Fruit fly (Drosophila melanogaster) whole organism, embryonic: ENCODE measurements around the gene Parg.
A peak's percentile ranks its signal among the peaks of the same experiment; 100 is the strongest.

ENCODE experiments used
- Bdp1 ChIP-seq: fragments of 200-800 bp; sonication (Bioruptor generic); optimal IDR thresholded peaks from 3 replicates; lab custom pipeline; 2016; ENCODE audit warnings: missing biosample characterization, missing genetic modification characterization
- C15 ChIP-seq: fragments of 200-800 bp; sonication (Bioruptor generic); IDR thresholded peaks from 3 replicates; pipeline ENCODE4 v1.3.6; 2022; ENCODE audit warnings: missing biosample characterization, missing genetic modification characterization
- CG1024 ChIP-seq: fragments of 200-800 bp; sonication (Bioruptor generic); IDR thresholded peaks from 2 replicates; pipeline ENCODE4 v1.3.6; 2022; ENCODE audit warnings: missing biosample characterization, missing genetic modification characterization
- CG10321 ChIP-seq: fragments of 200-800 bp; sonication (Bioruptor generic); IDR thresholded peaks from 2 replicates; pipeline ENCODE4 v1.3.6; 2022; ENCODE audit warnings: missing biosample characterization, missing genetic modification characterization
- CG10565 ChIP-seq: fragments of 200-800 bp; sonication (Bioruptor generic); optimal IDR thresholded peaks from 3 replicates; lab custom pipeline; 2016; ENCODE audit warnings: missing biosample characterization, mild to moderate bottlenecking, missing genetic modification characterization
- CG11247 ChIP-seq: fragments of 200-800 bp; sonication (Bioruptor generic); IDR thresholded peaks from 2 replicates; pipeline ENCODE4 v1.3.6; 2022; ENCODE audit warnings: missing biosample characterization, missing genetic modification characterization
- CG11560 ChIP-seq: fragments of 200-800 bp; sonication (Bioruptor generic); IDR thresholded peaks from 3 replicates; pipeline ENCODE4 v1.3.6; 2022; ENCODE audit warnings: missing biosample characterization, missing genetic modification characterization
- CG13424 ChIP-seq: fragments of 200-800 bp; sonication (Bioruptor generic); optimal IDR thresholded peaks from 2 replicates; lab custom pipeline; 2019; ENCODE audit warnings: missing biosample characterization, mild to moderate bottlenecking, missing genetic modification characterization, moderate library complexity
- CG15073 ChIP-seq: fragments of 200-800 bp; sonication (Bioruptor generic); optimal IDR thresholded peaks from 2 replicates; lab custom pipeline; 2016; ENCODE audit warnings: missing biosample characterization, missing genetic modification characterization
- CG1529 ChIP-seq: fragments of 200-800 bp; sonication (Bioruptor generic); optimal IDR thresholded peaks from 3 replicates; lab custom pipeline; 2018; ENCODE audit warnings: missing biosample characterization, missing genetic modification characterization
- CG1647 ChIP-seq: fragments of 200-800 bp; sonication (Bioruptor generic); optimal IDR thresholded peaks from 3 replicates; lab custom pipeline; 2016; ENCODE audit warnings: missing biosample characterization, missing genetic modification characterization
- CG17359 ChIP-seq: fragments of 200-800 bp; sonication (Bioruptor generic); optimal IDR thresholded peaks from 3 replicates; lab custom pipeline; 2018; ENCODE audit warnings: missing biosample characterization, mild to moderate bottlenecking, missing genetic modification characterization, moderate library complexity
- CG17802 ChIP-seq: fragments of 200-800 bp; sonication (Bioruptor generic); optimal IDR thresholded peaks from 2 replicates; lab custom pipeline; 2018; ENCODE audit warnings: missing biosample characterization, mild to moderate bottlenecking, missing genetic modification characterization, moderate library complexity
- CG1832 ChIP-seq: fragments of 200-800 bp; sonication (Bioruptor generic); optimal IDR thresholded peaks from 2 replicates; lab custom pipeline; 2017; ENCODE audit warnings: missing biosample characterization, mild to moderate bottlenecking, missing genetic modification characterization, inconsistent platforms
- CG2875 ChIP-seq: fragments of 200-800 bp; sonication (Bioruptor generic); optimal IDR thresholded peaks from 2 replicates; lab custom pipeline; 2017; ENCODE audit warnings: missing biosample characterization, mild to moderate bottlenecking, missing genetic modification characterization, missing genetic modification reagents
- CG30403 ChIP-seq: fragments of 200-800 bp; sonication (Bioruptor generic); optimal IDR thresholded peaks from 3 replicates; lab custom pipeline; 2016; ENCODE audit warnings: missing biosample characterization, missing genetic modification characterization
- CG4617 ChIP-seq: fragments of 200-800 bp; sonication (Bioruptor generic); optimal IDR thresholded peaks from 3 replicates; lab custom pipeline; 2016; ENCODE audit warnings: missing biosample characterization, missing genetic modification characterization, borderline replicate concordance
- CG6175 ChIP-seq: fragments of 200-800 bp; sonication (Bioruptor generic); IDR thresholded peaks from 3 replicates; pipeline ENCODE4 v1.3.6; 2022; ENCODE audit warnings: missing biosample characterization, missing genetic modification characterization
- CG6654 ChIP-seq: fragments of 200-800 bp; sonication (Bioruptor generic); optimal IDR thresholded peaks from 2 replicates; lab custom pipeline; 2017; ENCODE audit warnings: missing biosample characterization, mild to moderate bottlenecking, missing genetic modification characterization
- CG6791 ChIP-seq: fragments of 200-800 bp; sonication (Bioruptor generic); IDR thresholded peaks from 3 replicates; pipeline ENCODE4 v1.3.6; 2022; ENCODE audit warnings: missing biosample characterization, missing genetic modification characterization; ENCODE audit not compliant: partially characterized antibody
- CG8290 ChIP-seq, 3 experiments: fragments of 200-800 bp; sonication (Bioruptor generic); optimal IDR thresholded peaks; 2 replicates each; lab custom pipeline; 2016 to 2019; ENCODE audit warnings: missing biosample characterization in 3 of 3, missing genetic modification characterization in 3 of 3, mild to moderate bottlenecking in 2 of 3, moderate library complexity in 1 of 3
- CG9727 ChIP-seq: fragments of 200-800 bp; sonication (Bioruptor generic); optimal IDR thresholded peaks from 3 replicates; lab custom pipeline; 2017; ENCODE audit warnings: missing biosample characterization, mild to moderate bottlenecking, missing genetic modification characterization
- CrebB ChIP-seq: fragments of 200-800 bp; sonication (Bioruptor generic); optimal IDR thresholded peaks from 3 replicates; lab custom pipeline; 2018; ENCODE audit warnings: missing biosample characterization, mild to moderate bottlenecking, missing genetic modification characterization
- D ChIP-seq, 2 experiments: fragments of 200-800 bp in 1 of 2; fragments of >200 bp in 1 of 2; sonication (Bioruptor generic) in 1 of 2; optimal IDR thresholded peaks; 2 replicates in 1 of 2; 3 replicates in 1 of 2; lab custom pipeline; 2017; ENCODE audit warnings: mild to moderate bottlenecking in 1 of 2, missing biosample characterization in 1 of 2, missing genetic modification characterization in 1 of 2, missing genetic modification reagents in 1 of 2
- Doc2 ChIP-seq: fragments of 200-800 bp; sonication (Bioruptor generic); IDR thresholded peaks from 2 replicates; pipeline ENCODE4 v1.3.6; 2022; ENCODE audit warnings: missing biosample characterization, missing genetic modification characterization
- Drgx ChIP-seq: fragments of 200-800 bp; sonication (Bioruptor generic); IDR thresholded peaks from 2 replicates; pipeline ENCODE4 v1.3.6; 2022; ENCODE audit warnings: missing biosample characterization, missing genetic modification characterization
- Ets97D ChIP-seq: fragments of 200-800 bp; sonication (Bioruptor generic); optimal IDR thresholded peaks from 3 replicates; lab custom pipeline; 2016; ENCODE audit warnings: missing biosample characterization, missing genetic modification characterization
- H2.0 ChIP-seq: fragments of 200-800 bp; sonication (Bioruptor generic); IDR thresholded peaks from 2 replicates; pipeline ENCODE4 v1.3.6; 2022; ENCODE audit warnings: missing biosample characterization, missing genetic modification characterization
- HLHmδ ChIP-seq: fragments of 200-800 bp; sonication (Bioruptor generic); optimal IDR thresholded peaks from 2 replicates; lab custom pipeline; 2018; ENCODE audit warnings: missing biosample characterization, mild to moderate bottlenecking, missing genetic modification characterization, moderate library complexity
- Mrtf ChIP-seq: fragments of 200-800 bp; sonication (Bioruptor generic); IDR thresholded peaks from 3 replicates; pipeline ENCODE4 v1.3.6; 2022; ENCODE audit warnings: missing biosample characterization, missing genetic modification characterization
- PHDP ChIP-seq: fragments of 200-800 bp; sonication (Bioruptor generic); optimal IDR thresholded peaks from 3 replicates; lab custom pipeline; 2018; ENCODE audit warnings: missing biosample characterization, mild to moderate bottlenecking, missing genetic modification characterization, moderate library complexity
- Scr ChIP-seq: fragments of 200-800 bp; sonication (Bioruptor generic); IDR thresholded peaks from 2 replicates; pipeline ENCODE4 v1.3.6; 2022; ENCODE audit warnings: missing biosample characterization, missing genetic modification characterization; ENCODE audit not compliant: partially characterized antibody
- abd-A ChIP-seq: fragments of 200-800 bp; sonication (Bioruptor generic); optimal IDR thresholded peaks from 3 replicates; lab custom pipeline; 2019; ENCODE audit warnings: missing biosample characterization, mild to moderate bottlenecking, missing genetic modification characterization, moderate library complexity
- amos ChIP-seq: fragments of 200-800 bp; sonication (Bioruptor generic); IDR thresholded peaks from 2 replicates; pipeline ENCODE4 v1.3.6; 2022; ENCODE audit warnings: missing biosample characterization, missing genetic modification characterization; ENCODE audit not compliant: partially characterized antibody
- bcd ChIP-seq: fragments of 200-800 bp; sonication (Bioruptor generic); optimal IDR thresholded peaks from 2 replicates; lab custom pipeline; 2017; ENCODE audit warnings: missing biosample characterization, mild to moderate bottlenecking, missing genetic modification characterization
- cg ChIP-seq: fragments of 200-800 bp; sonication (Bioruptor generic); optimal IDR thresholded peaks from 3 replicates; lab custom pipeline; 2019; ENCODE audit warnings: missing biosample characterization, mild to moderate bottlenecking, missing genetic modification characterization, moderate library complexity
- eve ChIP-seq, 2 experiments: fragments of >200 bp; optimal IDR thresholded peaks; 2 replicates each; lab custom pipeline; 2017; ENCODE audit warnings: missing biosample characterization in 2 of 2, missing genetic modification characterization in 2 of 2
- fd3F ChIP-seq: fragments of 200-800 bp; sonication (Bioruptor generic); optimal IDR thresholded peaks from 2 replicates; lab custom pipeline; 2018; ENCODE audit warnings: missing biosample characterization, mild to moderate bottlenecking, missing genetic modification characterization, moderate library complexity
- gcm ChIP-seq: fragments of 200-800 bp; sonication (Bioruptor generic); optimal IDR thresholded peaks from 2 replicates; lab custom pipeline; 2019; ENCODE audit warnings: missing biosample characterization, mild to moderate bottlenecking, missing genetic modification characterization, moderate library complexity
- gsb ChIP-seq: fragments of 200-800 bp; sonication (Bioruptor generic); IDR thresholded peaks from 2 replicates; pipeline ENCODE4 v1.3.6; 2022; ENCODE audit warnings: missing biosample characterization, missing genetic modification characterization
- ham ChIP-seq: fragments of 200-800 bp; sonication (Bioruptor generic); IDR thresholded peaks from 2 replicates; pipeline ENCODE4 v1.3.6; 2022; ENCODE audit warnings: missing biosample characterization, missing genetic modification characterization
- hbn ChIP-seq: fragments of 200-800 bp; sonication (Bioruptor generic); IDR thresholded peaks from 2 replicates; pipeline ENCODE4 v1.3.6; 2022; ENCODE audit warnings: missing biosample characterization, missing genetic modification characterization; ENCODE audit not compliant: partially characterized antibody
- hkb ChIP-seq, 2 experiments: fragments of 200-800 bp in 1 of 2; fragments of >200 bp in 1 of 2; sonication (Bioruptor generic) in 1 of 2; IDR thresholded peaks in 1 of 2; optimal IDR thresholded peaks in 1 of 2; 2 replicates each; pipeline versions ENCODE4 v1.3.6 to Lab custom; 2017 to 2022; ENCODE audit warnings: missing biosample characterization in 1 of 2, missing genetic modification characterization in 1 of 2
- knrl ChIP-seq: fragments of 200-800 bp; sonication (Bioruptor generic); IDR thresholded peaks from 3 replicates; pipeline ENCODE4 v1.3.6; 2022; ENCODE audit warnings: missing biosample characterization, missing genetic modification characterization; ENCODE audit not compliant: partially characterized antibody
- nmo ChIP-seq: fragments of 200-800 bp; sonication (Bioruptor generic); optimal IDR thresholded peaks from 2 replicates; lab custom pipeline; 2018; ENCODE audit warnings: missing biosample characterization, mild to moderate bottlenecking, missing genetic modification characterization, moderate library complexity
- pb ChIP-seq: fragments of 200-800 bp; sonication (Bioruptor generic); optimal IDR thresholded peaks from 3 replicates; lab custom pipeline; 2016; ENCODE audit warnings: missing biosample characterization, missing genetic modification characterization
- pfk ChIP-seq: fragments of 200-800 bp; sonication (Bioruptor generic); optimal IDR thresholded peaks from 2 replicates; lab custom pipeline; 2018; ENCODE audit warnings: missing biosample characterization, mild to moderate bottlenecking, missing genetic modification characterization, moderate library complexity
- sens ChIP-seq: fragments of 200-800 bp; sonication (Bioruptor generic); peaks from one replicate; lab custom pipeline; 2016; ENCODE audit warnings: missing biosample characterization, missing genetic modification characterization
- seq ChIP-seq: fragments of 200-800 bp; sonication (Bioruptor generic); IDR thresholded peaks from 2 replicates; pipeline ENCODE4 v1.3.6; 2022; ENCODE audit warnings: missing biosample characterization, missing genetic modification characterization

Gene Parg

DNA sequence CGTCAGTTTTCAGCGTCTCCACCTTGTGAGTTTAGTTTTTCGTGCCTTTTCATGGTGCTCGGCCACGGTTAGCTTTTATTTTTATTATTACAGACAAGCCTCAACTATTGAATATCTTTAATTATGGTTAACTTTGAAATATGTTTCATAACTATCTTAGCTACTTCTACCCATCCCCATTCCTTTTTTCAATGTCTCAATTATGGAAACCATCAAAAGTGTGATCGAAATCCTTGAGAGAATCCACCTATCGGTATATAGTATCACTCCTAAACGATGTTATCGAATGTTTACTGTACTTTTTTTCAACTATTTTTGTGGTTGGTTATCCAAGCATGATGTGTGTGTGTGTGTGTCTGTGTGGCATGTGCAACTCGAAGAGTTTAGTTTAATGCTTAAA is 42.7 kb upstream of the Parg start (continued):
- TF ChIP-seq hkb (optimal IDR thresholded peaks at IDR 0.05; lab: Kevin White, UChicago) (no peak), hkb (GFP tag; IDR thresholded peaks at IDR 0.05; lab: Robert Waterston, UW) (0 out of 2 replicates have a peak, but pooled peaks have one; percentile 18), CG17359 (tag; lab: Kevin White, UChicago) (peak; percentile 12), Ets97D (GFP tag; lab: Kevin White, UChicago) (no peak), D (optimal IDR thresholded peaks at IDR 0.05; lab: Kevin White, UChicago) (no peak), D (GFP tag; optimal IDR thresholded peaks at IDR 0.05; lab: Kevin White, UChicago) (no peak), CG2875 (GFP tag; lab: Kevin White, UChicago) (peak; percentile 3), nmo (GFP tag; lab: Kevin White, UChicago) (peak; percentile 28), CG10565 (GFP tag; lab: Kevin White, UChicago) (no peak), CG6791 (GFP tag; lab: Robert Waterston, UW) (no peak), CG6654 (GFP tag; lab: Kevin White, UChicago) (no peak), CG11560 (tag; lab: Robert Waterston, UW) (no peak), CG9727 (GFP tag; lab: Kevin White, UChicago) (no peak), Bdp1 (GFP tag; lab: Kevin White, UChicago) (no peak), Scr (no peak), CG1832 (no peak), abd-A (tag; lab: Kevin White, UChicago) (no peak), Drgx (GFP tag; lab: Robert Waterston, UW) (peak; percentile 75), seq (GFP tag; lab: Robert Waterston, UW) (0 out of 2 replicates have a peak, but pooled peaks have one; percentile 35), CG30403 (GFP tag; lab: Kevin White, UChicago) (peak; percentile 51), CG1647 (GFP tag; lab: Kevin White, UChicago) (no peak), CG8290 (GFP tag; optimal IDR thresholded peaks at IDR 0.05; lab: Kevin White, UChicago) (no peak), CG8290 (tag; optimal IDR thresholded peaks at IDR 0.05; lab: Kevin White, UChicago) (peak in 1 of 2 experiments; percentile 61), hbn (GFP tag; lab: Robert Waterston, UW) (no peak), ham (no peak), CG6175 (no peak), HLHmδ (GFP tag; lab: Kevin White, UChicago) (no peak), C15 (GFP tag; lab: Robert Waterston, UW) (no peak), amos (GFP tag; lab: Robert Waterston, UW) (no peak), H2.0 (GFP tag; lab: Robert Waterston, UW) (peak; percentile 29; the same call in 1 of the 2 replicates), CG15073 (GFP tag; lab: Kevin White, UChicago) (no peak), CG11247 (GFP tag; lab: Robert Waterston, UW) (no peak), knrl (GFP tag; lab: Robert Waterston, UW) (no peak), Doc2 (GFP tag; lab: Robert Waterston, UW) (no peak), CrebB (tag; lab: Kevin White, UChicago) (no peak), bcd (GFP tag; lab: Kevin White, UChicago) (no peak), CG1529 (GFP tag; lab: Kevin White, UChicago) (no peak), sens (peak; percentile 93), Mrtf (GFP tag; lab: Robert Waterston, UW) (no peak), cg (peak; percentile 28), gsb (GFP tag; lab: Robert Waterston, UW) (no peak), CG1024 (GFP tag; lab: Robert Waterston, UW) (no peak), CG13424 (tag; lab: Kevin White, UChicago) (peak; percentile 44), CG17802 (tag; lab: Kevin White, UChicago) (no peak), eve (GFP tag; optimal IDR thresholded peaks at IDR 0.05; lab: Kevin White, UChicago) (no peak), gcm (GFP tag; lab: Kevin White, UChicago) (peak; percentile 39), CG10321 (no peak), fd3F (GFP tag; lab: Kevin White, UChicago) (peak; percentile 5), pb (no peak), CG4617 (GFP tag; lab: Kevin White, UChicago) (no peak), PHDP (tag; lab: Kevin White, UChicago) (peak; percentile 59), pfk (GFP tag; lab: Kevin White, UChicago) (no peak)
